Fruit fly (Drosophila melanogaster): ENCODE results near the gene Rtc1.

- TF ChIP-seq Snoo (tag; optimal IDR thresholded peaks at IDR 0.05) = no peak
- peak; percentile 55 for TF ChIP-seq CG8159 (tag; optimal IDR thresholded peaks at IDR 0.05)
- peak; percentile 50; the same call in 1 of the 2 replicates for TF ChIP-seq CG12605 (GFP tag; IDR thresholded peaks at IDR 0.05)
- peak; percentile 30; the same call in 1 of the 2 replicates for TF ChIP-seq rn (GFP tag; IDR thresholded peaks at IDR 0.05)
- no peak for TF ChIP-seq CG10348 (GFP tag; IDR thresholded peaks at IDR 0.05)
- peak; percentile 71 for TF ChIP-seq CG14655 (GFP tag; optimal IDR thresholded peaks at IDR 0.05)
- TF ChIP-seq fd96Ca (GFP tag; IDR thresholded peaks at IDR 0.05) = peak; percentile 43; the same call in 1 of the 3 replicates
- peak; percentile 40 for TF ChIP-seq CG15710 (tag; optimal IDR thresholded peaks at IDR 0.05)
- peak; percentile 83 for TF ChIP-seq CG4496 (GFP tag; IDR thresholded peaks at IDR 0.05)
Measured at dm6 chrX:13783958-13784907, 27.3 kb downstream of the Rtc1 start.

Measured in whole organism, pupa.